Worm (Caenorhabditis elegans) whole organism, L2 larva: Measurements from ENCODE around the gene sshk-1.

ENCODE experiments used
- F13H6.1 ChIP-seq: sonication (generic microtip); optimal IDR thresholded peaks from 2 replicates; lab custom pipeline; 2016; ENCODE audit warnings: missing genetic modification characterization, missing compliant biosample characterization
- aly-2 ChIP-seq: fragments of 150-350 bp; optimal IDR thresholded peaks from 2 replicates; lab custom pipeline; 2014; ENCODE audit warnings: missing biosample characterization, missing genetic modification characterization
- ama-1 ChIP-seq: fragments of 150-350 bp; optimal IDR thresholded peaks from 2 replicates; lab custom pipeline; 2018; ENCODE audit warnings: inconsistent platforms
- ceh-82 ChIP-seq: fragments of 150-350 bp; optimal IDR thresholded peaks from 2 replicates; lab custom pipeline; 2014; ENCODE audit warnings: missing biosample characterization, missing genetic modification characterization
- egl-27 ChIP-seq: sonication (generic microtip); optimal IDR thresholded peaks from 3 replicates; lab custom pipeline; 2017; ENCODE audit warnings: missing biosample characterization, missing genetic modification reagents, missing genetic modification characterization
- mdl-1 ChIP-seq, 2 experiments: fragments of 150-350 bp in 1 of 2; sonication (generic microtip) in 1 of 2; optimal IDR thresholded peaks; 2 replicates each; lab custom pipeline; 2017; ENCODE audit warnings: missing biosample characterization in 2 of 2, missing genetic modification characterization in 2 of 2
- nhr-25 ChIP-seq: fragments of 150-350 bp; sonication (generic microtip); optimal IDR thresholded peaks from 3 replicates; lab custom pipeline; 2014; ENCODE audit warnings: missing biosample characterization, missing genetic modification characterization
- sma-3 ChIP-seq: sonication (generic microtip); optimal IDR thresholded peaks from 2 replicates; lab custom pipeline; 2016; ENCODE audit warnings: missing genetic modification reagents, missing genetic modification characterization, missing compliant biosample characterization
- unc-39 ChIP-seq: fragments of 150-350 bp; optimal IDR thresholded peaks from 2 replicates; lab custom pipeline; 2014; ENCODE audit warnings: missing biosample characterization, missing genetic modification characterization

ce11 chrV:20832554-20832963 is 16.6 kb downstream of the sshk-1 start:
- no peak for TF ChIP-seq unc-39 (tag; lab: Kevin White, UChicago)
- no peak for TF ChIP-seq ama-1
- no peak for TF ChIP-seq ceh-82
- TF ChIP-seq F13H6.1 (tag; lab: Kevin White, UChicago): no peak
- TF ChIP-seq egl-27 (tag; lab: Kevin White, UChicago): no peak
- TF ChIP-seq aly-2: no peak
- TF ChIP-seq mdl-1 (tag; optimal IDR thresholded peaks at IDR 0.05; lab: Kevin White, UChicago): no peak
- no peak for TF ChIP-seq sma-3
- no peak for TF ChIP-seq nhr-25 (tag; lab: Kevin White, UChicago)
